Fruit fly (Drosophila melanogaster): ENCODE measurements around the gene RhoGAP71E.

RhoGAP71E gene

DNA sequence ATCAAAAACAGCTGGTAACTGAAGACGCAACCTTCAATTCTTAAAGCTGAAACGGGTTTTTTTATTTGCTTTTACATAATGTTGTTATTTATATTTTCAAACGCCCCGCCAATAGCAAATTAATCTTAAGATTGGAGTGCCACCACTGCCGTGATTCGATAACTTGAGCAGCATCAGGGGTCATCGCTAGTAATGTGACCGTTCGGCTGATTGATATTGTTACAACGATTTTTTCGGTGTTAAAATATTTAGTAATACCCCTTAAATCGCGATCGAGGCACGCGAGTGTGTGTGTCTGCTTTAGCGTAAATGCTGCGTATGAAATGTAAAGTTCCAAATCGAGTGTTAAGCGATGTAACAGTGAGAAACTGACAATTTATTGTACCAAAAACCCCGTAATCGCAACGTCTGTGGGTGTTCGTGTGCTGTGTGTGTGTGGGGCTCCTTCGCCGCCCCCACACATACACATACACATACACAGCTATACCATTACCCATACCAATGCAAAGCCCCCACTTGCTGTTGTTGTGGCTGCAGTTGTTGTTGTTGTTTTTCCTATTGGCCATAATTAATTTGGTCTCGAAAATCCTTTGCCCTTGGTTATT lies 22.7 kb upstream of the RhoGAP71E start, which contains the start of gene dop (continued):
- TF ChIP-seq CG16815 (GFP tag; optimal IDR thresholded peaks at IDR 0.05) (no peak), CG6689 (GFP tag; IDR thresholded peaks at IDR 0.05) (no peak), amos (GFP tag; IDR thresholded peaks at IDR 0.05; ENCODE audit: partially characterized antibody) (peak; percentile 72; the same call in 1 of the 2 replicates), Aef1 (GFP tag; IDR thresholded peaks at IDR 0.05) (peak; percentile 38; the same call in 1 of the 3 replicates), B-H2 (GFP tag; optimal IDR thresholded peaks at IDR 0.05) (peak; percentile 58), CG4360 (GFP tag; IDR thresholded peaks at IDR 0.05) (peak; percentile 94), CG12769 (tag; optimal IDR thresholded peaks at IDR 0.05) (peak; percentile 9), CG16813 (GFP tag; IDR thresholded peaks at IDR 0.05; ENCODE audit: partially characterized antibody) (peak; percentile 66), Scr (GFP tag; IDR thresholded peaks at IDR 0.05; ENCODE audit: partially characterized antibody) (peak; percentile 71), unc-4 (GFP tag; IDR thresholded peaks at IDR 0.05; ENCODE audit: partially characterized antibody) (peak; percentile 70), CG9437 (GFP tag; optimal IDR thresholded peaks at IDR 0.05) (no peak), CG3995 (GFP tag; optimal IDR thresholded peaks at IDR 0.05) (peak; percentile 82), NC2β (GFP tag; optimal IDR thresholded peaks at IDR 0.05) (peak; percentile 13), ab (GFP tag; optimal IDR thresholded peaks at IDR 0.05) (no peak), vvl (GFP tag; IDR thresholded peaks at IDR 0.05) (peak; percentile 49), ci (GFP tag; IDR thresholded peaks at IDR 0.05) (peak; percentile 30; the same call in 1 of the 3 replicates), Atf6 (GFP tag; IDR thresholded peaks at IDR 0.05) (peak; percentile 11; the same call in 1 of the 2 replicates), knrl (GFP tag; IDR thresholded peaks at IDR 0.05; ENCODE audit: partially characterized antibody) (peak; percentile 73), stc (GFP tag; IDR thresholded peaks at IDR 0.05) (no peak), Sry-δ (GFP tag; optimal IDR thresholded peaks at IDR 0.05) (peak; percentile 95), lola (GFP tag; optimal IDR thresholded peaks at IDR 0.05) (no peak), Ets97D (GFP tag; optimal IDR thresholded peaks at IDR 0.05) (peak; percentile 56), CG32532 (GFP tag; IDR thresholded peaks at IDR 0.05) (peak; percentile 49; the same call in 1 of the 2 replicates), CG8944 (GFP tag; optimal IDR thresholded peaks at IDR 0.05) (peak; percentile 10), dmrt99B (tag; optimal IDR thresholded peaks at IDR 0.05) (no peak), sob (GFP tag; IDR thresholded peaks at IDR 0.05) (no peak), Sry-β (GFP tag; optimal IDR thresholded peaks at IDR 0.05) (peak; percentile 27), Doc3 (GFP tag; IDR thresholded peaks at IDR 0.05; ENCODE audit: partially characterized antibody) (peak; percentile 37; the same call in 1 of the 3 replicates), Pdp1 (GFP tag; optimal IDR thresholded peaks at IDR 0.05) (peak in 1 of 2 experiments; percentile 90), fd96Cb (tag; optimal IDR thresholded peaks at IDR 0.05) (no peak), sr (GFP tag; IDR thresholded peaks at IDR 0.05) (peak; percentile 78; the same call in 2 of the 3 replicates), phol (tag; optimal IDR thresholded peaks at IDR 0.05) (peak; percentile 43), CG1603 (tag; optimal IDR thresholded peaks at IDR 0.05) (peak; percentile 62), Opbp (GFP tag; IDR thresholded peaks at IDR 0.05; ENCODE audit: partially characterized antibody) (peak; percentile 50; the same call in 1 of the 3 replicates), CG7372 (GFP tag; IDR thresholded peaks at IDR 0.05) (no peak), Dbx (GFP tag; IDR thresholded peaks at IDR 0.05) (0 out of 3 replicates have a peak, but pooled peaks have one; percentile 35), CG2120 (GFP tag; optimal IDR thresholded peaks at IDR 0.05) (peak; percentile 35), CG10959 (GFP tag; IDR thresholded peaks at IDR 0.05) (no peak), HLH54F (GFP tag; optimal IDR thresholded peaks at IDR 0.05) (peak; percentile 31), slbo (GFP tag; IDR thresholded peaks at IDR 0.05) (peak; percentile 34; the same call in 1 of the 2 replicates), gro (GFP tag; optimal IDR thresholded peaks at IDR 0.05) (peak; percentile 61), lov (optimal IDR thresholded peaks at IDR 0.05) (no peak), lov (GFP tag; IDR thresholded peaks at IDR 0.05) (no peak)

All from whole organism, embryonic.